Fruit fly (Drosophila melanogaster): ENCODE data around the gene Pp1alpha-96A.

dm6 chr3R:24496084-24496483 is 22.0 kb upstream of the Pp1alpha-96A start:
- TF ChIP-seq CG8478 (optimal IDR thresholded peaks at IDR 0.05) (no peak), CTCF (optimal IDR thresholded peaks at IDR 0.05) (no peak)

All from S2 (cell line).